Fruit fly (Drosophila melanogaster): Measurements from ENCODE around the gene Xport-B.

Xport-B gene

dm6 chr3R:19905932-19906439 lies 9.2 kb downstream of the Xport-B start (continued):
- no peak for TF ChIP-seq fd85E (GFP tag; optimal IDR thresholded peaks at IDR 0.05)
- peak; percentile 91 for TF ChIP-seq CG15336 (GFP tag; IDR thresholded peaks at IDR 0.05)
- TF ChIP-seq Lpt (GFP tag; optimal IDR thresholded peaks at IDR 0.05) = peak; percentile 65
- TF ChIP-seq cyc (GFP tag; optimal IDR thresholded peaks at IDR 0.05) = peak; percentile 91
- peak; percentile 80 for TF ChIP-seq CG10669 (GFP tag; optimal IDR thresholded peaks at IDR 0.05)
- peak; percentile 85 for TF ChIP-seq fd59A (GFP tag; optimal IDR thresholded peaks at IDR 0.05)
- TF ChIP-seq Sox15 (GFP tag; optimal IDR thresholded peaks at IDR 0.05) = peak; percentile 89
- peak; percentile 86 for TF ChIP-seq CG32006 (GFP tag; optimal IDR thresholded peaks at IDR 0.05)
- TF ChIP-seq CG7368 (GFP tag; optimal IDR thresholded peaks at IDR 0.05) = peak; percentile 82
- peak; percentile 91 for TF ChIP-seq Smox (GFP tag; optimal IDR thresholded peaks at IDR 0.05)
- peak; percentile 86 for TF ChIP-seq CG8319 (GFP tag; optimal IDR thresholded peaks at IDR 0.05)
- peak; percentile 93 for TF ChIP-seq vri (GFP tag; optimal IDR thresholded peaks at IDR 0.05)
- TF ChIP-seq fkh (GFP tag; optimal IDR thresholded peaks at IDR 0.05) = peak; percentile 61
- no peak for TF ChIP-seq Hr38 (GFP tag; optimal IDR thresholded peaks at IDR 0.05)
- peak; percentile 50 for TF ChIP-seq CG9139 (GFP tag; optimal IDR thresholded peaks at IDR 0.05)
- TF ChIP-seq Eip75B (GFP tag; optimal IDR thresholded peaks at IDR 0.05) = peak; percentile 87
- TF ChIP-seq CG6854 (GFP tag; optimal IDR thresholded peaks at IDR 0.05) = peak; percentile 53
- peak; percentile 95 for TF ChIP-seq Eip78C (GFP tag)
- TF ChIP-seq CG34406 (GFP tag; optimal IDR thresholded peaks at IDR 0.05) = peak; percentile 86
- peak; percentile 63 for TF ChIP-seq dac (GFP tag; optimal IDR thresholded peaks at IDR 0.05)
- TF ChIP-seq Eip93F (GFP tag; optimal IDR thresholded peaks at IDR 0.05) = peak; percentile 66
- TF ChIP-seq svp (GFP tag) = peak; percentile 98
- TF ChIP-seq acj6 (GFP tag; optimal IDR thresholded peaks at IDR 0.05) = peak; percentile 89
- TF ChIP-seq CG1621 (tag; optimal IDR thresholded peaks at IDR 0.05) = peak; percentile 82
- TF ChIP-seq Hr39 (GFP tag; optimal IDR thresholded peaks at IDR 0.05) = peak; percentile 95
- TF ChIP-seq lz (GFP tag; optimal IDR thresholded peaks at IDR 0.05) = peak; percentile 91

- TF ChIP-seq dac (GFP tag; optimal IDR thresholded peaks at IDR 0.05) = no peak
- TF ChIP-seq OdsH (GFP tag; optimal IDR thresholded peaks at IDR 0.05) = peak; percentile 42
- peak; percentile 19 for TF ChIP-seq CG11902 (GFP tag; optimal IDR thresholded peaks at IDR 0.05)
- peak; percentile 31 for TF ChIP-seq Ets96B (tag; optimal IDR thresholded peaks at IDR 0.05)
- peak; percentile 95 for TF ChIP-seq svp (GFP tag)
- TF ChIP-seq CG10669 (GFP tag; optimal IDR thresholded peaks at IDR 0.05) = peak; percentile 13
- TF ChIP-seq CG9139 (GFP tag; optimal IDR thresholded peaks at IDR 0.05) = peak; percentile 44
- no peak for TF ChIP-seq CG32006 (GFP tag; optimal IDR thresholded peaks at IDR 0.05)
- TF ChIP-seq CG31627 (GFP tag; optimal IDR thresholded peaks at IDR 0.05) = peak; percentile 66
- TF ChIP-seq Lpt (GFP tag; optimal IDR thresholded peaks at IDR 0.05) = no peak
- peak; percentile 63 for TF ChIP-seq Sox102F (GFP tag; optimal IDR thresholded peaks at IDR 0.05)
- no peak for TF ChIP-seq Eip93F (GFP tag; optimal IDR thresholded peaks at IDR 0.05)
- peak; percentile 29 for TF ChIP-seq fd85E (GFP tag; optimal IDR thresholded peaks at IDR 0.05)
- peak; percentile 49 for TF ChIP-seq CG16779 (tag; optimal IDR thresholded peaks at IDR 0.05)
- peak; percentile 53 for TF ChIP-seq CG3032 (tag; optimal IDR thresholded peaks at IDR 0.05)
- TF ChIP-seq CG6854 (GFP tag; optimal IDR thresholded peaks at IDR 0.05) = peak; percentile 77
- peak; percentile 23; the same call in 1 of the 3 replicates for TF ChIP-seq CG8119 (GFP tag; IDR thresholded peaks at IDR 0.05)
- no peak for TF ChIP-seq CG4318 (GFP tag; optimal IDR thresholded peaks at IDR 0.05)
- no peak for TF ChIP-seq CG8632 (GFP tag; optimal IDR thresholded peaks at IDR 0.05)
- TF ChIP-seq vri (GFP tag; optimal IDR thresholded peaks at IDR 0.05) = peak; percentile 66
- TF ChIP-seq CG6163 (GFP tag; IDR thresholded peaks at IDR 0.05) = peak; percentile 50; the same call in 2 of the 3 replicates
- TF ChIP-seq spab (GFP tag; optimal IDR thresholded peaks at IDR 0.05) = no peak
- no peak for TF ChIP-seq CG6276 (GFP tag; optimal IDR thresholded peaks at IDR 0.05)
- no peak for TF ChIP-seq Smox (GFP tag; optimal IDR thresholded peaks at IDR 0.05)
- TF ChIP-seq fkh (GFP tag; optimal IDR thresholded peaks at IDR 0.05) = peak; percentile 60
- peak; percentile 67 for TF ChIP-seq topi (GFP tag; optimal IDR thresholded peaks at IDR 0.05)
- TF ChIP-seq Met (GFP tag; optimal IDR thresholded peaks at IDR 0.05) = peak; percentile 68
- TF ChIP-seq Hr38 (GFP tag; optimal IDR thresholded peaks at IDR 0.05) = no peak
- peak; percentile 97 for TF ChIP-seq CG1621 (tag; optimal IDR thresholded peaks at IDR 0.05)
- peak; percentile 62 for TF ChIP-seq CG3919 (GFP tag; optimal IDR thresholded peaks at IDR 0.05)
- TF ChIP-seq Ets21C (GFP tag; optimal IDR thresholded peaks at IDR 0.05) = peak; percentile 46
- peak; percentile 55 for TF ChIP-seq cyc (GFP tag; optimal IDR thresholded peaks at IDR 0.05)
- peak; percentile 35 for TF ChIP-seq CG34406 (GFP tag; optimal IDR thresholded peaks at IDR 0.05)
- peak; percentile 62 for TF ChIP-seq achi (GFP tag; optimal IDR thresholded peaks at IDR 0.05)
- peak; percentile 52 for TF ChIP-seq CG6808 (GFP tag; optimal IDR thresholded peaks at IDR 0.05)
- peak; percentile 40 to 62 for TF ChIP-seq ss (GFP tag; optimal IDR thresholded peaks at IDR 0.05)
- peak; percentile 42 for TF ChIP-seq acj6 (GFP tag; optimal IDR thresholded peaks at IDR 0.05)
- no peak for TF ChIP-seq salr (GFP tag; optimal IDR thresholded peaks at IDR 0.05)
Measured at dm6 chr3R:19904865-19905373, 10.3 kb downstream of the Xport-B start, which contains the start of the genes Surf6 and RhoGAP92B. TSS of gene Surf6 (minus strand) at chr3R:19904868. TSS of gene RhoGAP92B (plus strand) at chr3R:19905164.
